Worm (Caenorhabditis elegans): ENCODE data around the gene ubq-1.
A peak's percentile ranks its signal among the peaks of the same experiment; 100 is the strongest.

Gene ubq-1

ce11 chrIII:5917365-5917958 is 22.6 kb upstream of the ubq-1 start:
- peak; percentile 88 for TF ChIP-seq pqm-1 (tag; optimal IDR thresholded peaks at IDR 0.05)
- TF ChIP-seq lin-13 (GFP tag; optimal IDR thresholded peaks at IDR 0.05) = peak; percentile 58
- TF ChIP-seq arid-1 (GFP tag; conservative IDR thresholded peaks at IDR 0.05) = no peak
- peak; percentile 62 for TF ChIP-seq nhr-102 (tag; optimal IDR thresholded peaks at IDR 0.05)
- TF ChIP-seq nhr-6 (tag; optimal IDR thresholded peaks at IDR 0.05) = no peak
- peak; percentile 33; the same call in 1 of the 2 replicates for TF ChIP-seq ceh-20 (GFP tag; IDR thresholded peaks at IDR 0.05)
- TF ChIP-seq ceh-28 (tag; optimal IDR thresholded peaks at IDR 0.05) = no peak
- TF ChIP-seq mxl-3 (GFP tag; optimal IDR thresholded peaks at IDR 0.05) = peak; percentile 31
- no peak for TF ChIP-seq hif-1 (tag; optimal IDR thresholded peaks at IDR 0.05)
- TF ChIP-seq unc-62 (GFP tag; optimal IDR thresholded peaks at IDR 0.05 in 1 of 2) = peak in 1 of 2 experiments; percentile 84
- TF ChIP-seq unc-62 (tag; optimal IDR thresholded peaks at IDR 0.05) = no peak
- TF ChIP-seq daf-16 (GFP tag; optimal IDR thresholded peaks at IDR 0.05) = no peak
- TF ChIP-seq daf-16 (tag; optimal IDR thresholded peaks at IDR 0.05) = peak; percentile 96
- no peak for TF ChIP-seq saeg-2 (GFP tag; IDR thresholded peaks at IDR 0.05)
- TF ChIP-seq madf-5 (GFP tag; IDR thresholded peaks at IDR 0.05) = no peak
- TF ChIP-seq dmd-6 (GFP tag; IDR thresholded peaks at IDR 0.05) = peak; percentile 13; the same call in 1 of the 2 replicates
- no peak for TF ChIP-seq daf-19 (GFP tag; conservative IDR thresholded peaks at IDR 0.05)
- TF ChIP-seq php-3 (GFP tag; IDR thresholded peaks at IDR 0.05) = peak; percentile 78
- no peak for TF ChIP-seq sdz-12 (GFP tag; optimal IDR thresholded peaks at IDR 0.05)
- TF ChIP-seq snpc-4 (tag; optimal IDR thresholded peaks at IDR 0.05) = no peak
- TF ChIP-seq vab-7 (GFP tag; IDR thresholded peaks at IDR 0.05) = no peak
- no peak for TF ChIP-seq gei-8 (GFP tag; optimal IDR thresholded peaks at IDR 0.05)
- peak; percentile 62 for TF ChIP-seq zip-2 (tag; optimal IDR thresholded peaks at IDR 0.05)
- no peak for TF ChIP-seq pha-4 (GFP tag; IDR thresholded peaks at IDR 0.05)
- TF ChIP-seq pha-4 (tag; optimal IDR thresholded peaks at IDR 0.05) = no peak
- TF ChIP-seq Y75B8A.6 (GFP tag; IDR thresholded peaks at IDR 0.05) = no peak
- peak; percentile 38 for TF ChIP-seq T20F7.1 (GFP tag; optimal IDR thresholded peaks at IDR 0.05)
- peak in 1 of 2 experiments; percentile 35 for TF ChIP-seq lsy-2 (tag; optimal IDR thresholded peaks at IDR 0.05)
- TF ChIP-seq T26A8.4 (GFP tag; IDR thresholded peaks at IDR 0.05) = no peak
- peak in 1 of 2 experiments; percentile 24 for TF ChIP-seq mdl-1 (tag; optimal IDR thresholded peaks at IDR 0.05)
- peak; percentile 28; the same call in 1 of the 2 replicates for TF ChIP-seq lin-38 (GFP tag; IDR thresholded peaks at IDR 0.05)
- peak; percentile 63 for TF ChIP-seq ama-1 (optimal IDR thresholded peaks at IDR 0.05)
- TF ChIP-seq nhr-11 (tag; optimal IDR thresholded peaks at IDR 0.05) = no peak
- 0 out of 2 replicates have a peak, but pooled peaks have one; percentile 39 for TF ChIP-seq nhr-42 (GFP tag; IDR thresholded peaks at IDR 0.05)
- no peak for TF ChIP-seq nhr-41 (GFP tag; IDR thresholded peaks at IDR 0.05)
- no peak for TF ChIP-seq ceh-44 (GFP tag; IDR thresholded peaks at IDR 0.05)
- peak; percentile 11 for TF ChIP-seq nhr-10 (tag; optimal IDR thresholded peaks at IDR 0.05)
- peak; percentile 86 for TF ChIP-seq mep-1 (tag; optimal IDR thresholded peaks at IDR 0.05)
- TF ChIP-seq dve-1 (tag; optimal IDR thresholded peaks at IDR 0.05; ENCODE audit: insufficient read depth) = peak; percentile 97
- peak; percentile 24 for TF ChIP-seq duxl-1 (tag; optimal IDR thresholded peaks at IDR 0.05; ENCODE audit: poor library complexity)
- no peak for TF ChIP-seq egl-43 (GFP tag; IDR thresholded peaks at IDR 0.05)
- no peak for TF ChIP-seq ZK546.5 (tag; optimal IDR thresholded peaks at IDR 0.05)
- TF ChIP-seq nhr-77 (tag; optimal IDR thresholded peaks at IDR 0.05) = peak; percentile 88
- TF ChIP-seq nhr-28 (tag; optimal IDR thresholded peaks at IDR 0.05) = peak; percentile 64
- peak; percentile 90 for TF ChIP-seq aha-1 (tag)
- TF ChIP-seq unc-130 (GFP tag; optimal IDR thresholded peaks at IDR 0.05) = no peak
- no peak for TF ChIP-seq ceh-62 (tag; optimal IDR thresholded peaks at IDR 0.05)
- no peak for TF ChIP-seq mxl-2 (GFP tag; conservative IDR thresholded peaks at IDR 0.05)
- TF ChIP-seq mes-2 (tag; optimal IDR thresholded peaks at IDR 0.05; ENCODE audit: poor library complexity, severe bottlenecking) = peak; percentile 22
- peak; percentile 58 for TF ChIP-seq hlh-11 (tag; optimal IDR thresholded peaks at IDR 0.05)
- TF ChIP-seq nhr-76 (tag; optimal IDR thresholded peaks at IDR 0.05) = no peak
- no peak for TF ChIP-seq jun-1 (tag; optimal IDR thresholded peaks at IDR 0.05)
